Fruit fly (Drosophila melanogaster) whole organism, embryonic: Measurements from ENCODE around the gene APC4.

Experiments used
- ATbp ChIP-seq: fragments of 200-800 bp; sonication (Bioruptor generic); optimal IDR thresholded peaks from 2 replicates; lab custom pipeline; 2017; ENCODE audit warnings: missing biosample characterization, mild to moderate bottlenecking, missing genetic modification characterization, missing genetic modification reagents
- Adf1 ChIP-seq: fragments of 200-800 bp; sonication (Bioruptor generic); IDR thresholded peaks from 2 replicates; pipeline ENCODE4 v1.3.6; 2022; ENCODE audit warnings: missing biosample characterization, missing genetic modification characterization
- Antp ChIP-seq: fragments of 200-800 bp; sonication (Bioruptor generic); optimal IDR thresholded peaks from 3 replicates; lab custom pipeline; 2016; ENCODE audit warnings: missing biosample characterization, missing genetic modification characterization
- B-H1 ChIP-seq: fragments of 200-800 bp; sonication (Bioruptor generic); IDR thresholded peaks from 3 replicates; pipeline ENCODE4 v1.3.6; 2022; ENCODE audit warnings: missing biosample characterization, missing genetic modification characterization
- Bdp1 ChIP-seq: fragments of 200-800 bp; sonication (Bioruptor generic); optimal IDR thresholded peaks from 3 replicates; lab custom pipeline; 2016; ENCODE audit warnings: missing biosample characterization, missing genetic modification characterization
- Blimp-1 ChIP-seq: fragments of 200-800 bp; sonication (Bioruptor generic); optimal IDR thresholded peaks from 3 replicates; lab custom pipeline; 2018; ENCODE audit warnings: missing biosample characterization, missing genetic modification characterization, mild to moderate bottlenecking, moderate library complexity, missing genetic modification reagents
- CG10321 ChIP-seq: fragments of 200-800 bp; sonication (Bioruptor generic); IDR thresholded peaks from 2 replicates; pipeline ENCODE4 v1.3.6; 2022; ENCODE audit warnings: missing biosample characterization, missing genetic modification characterization
- CG11085 ChIP-seq: fragments of 200-800 bp; sonication (Bioruptor generic); IDR thresholded peaks from 2 replicates; pipeline ENCODE4 v1.3.6; 2022; ENCODE audit warnings: missing biosample characterization, missing genetic modification characterization
- CG11695 ChIP-seq: fragments of 200-800 bp; sonication (Bioruptor generic); IDR thresholded peaks from 3 replicates; pipeline ENCODE4 v1.3.6; 2022; ENCODE audit warnings: missing biosample characterization, missing genetic modification characterization
- CG12236 ChIP-seq: fragments of 200-800 bp; sonication (Bioruptor generic); optimal IDR thresholded peaks from 2 replicates; lab custom pipeline; 2016; ENCODE audit warnings: missing biosample characterization, missing genetic modification characterization
- CG12299 ChIP-seq: fragments of 200-800 bp; sonication (Bioruptor generic); optimal IDR thresholded peaks from 2 replicates; lab custom pipeline; 2018; ENCODE audit warnings: missing biosample characterization, mild to moderate bottlenecking, missing genetic modification characterization
- CG12942 ChIP-seq: fragments of 200-800 bp; sonication (Bioruptor generic); optimal IDR thresholded peaks from 3 replicates; lab custom pipeline; 2016; ENCODE audit warnings: missing biosample characterization, missing genetic modification characterization
- CG13296 ChIP-seq: fragments of 200-800 bp; sonication (Bioruptor generic); optimal IDR thresholded peaks from 3 replicates; lab custom pipeline; 2018; ENCODE audit warnings: missing biosample characterization, mild to moderate bottlenecking, missing genetic modification characterization
- CG1529 ChIP-seq: fragments of 200-800 bp; sonication (Bioruptor generic); optimal IDR thresholded peaks from 3 replicates; lab custom pipeline; 2018; ENCODE audit warnings: missing biosample characterization, missing genetic modification characterization
- CG15479 ChIP-seq: fragments of 200-800 bp; sonication (Bioruptor generic); optimal IDR thresholded peaks from 3 replicates; lab custom pipeline; 2019; ENCODE audit warnings: missing biosample characterization, mild to moderate bottlenecking, missing genetic modification characterization, moderate library complexity
- CG1603 ChIP-seq: fragments of 200-800 bp; sonication (Bioruptor generic); optimal IDR thresholded peaks from 2 replicates; lab custom pipeline; 2019; ENCODE audit warnings: missing biosample characterization, mild to moderate bottlenecking, missing genetic modification characterization, moderate library complexity
- CG16863 ChIP-seq: fragments of 200-800 bp; sonication (Bioruptor generic); optimal IDR thresholded peaks from 3 replicates; lab custom pipeline; 2016; ENCODE audit warnings: missing biosample characterization, missing genetic modification characterization
- CG2678 ChIP-seq: fragments of 200-800 bp; sonication (Bioruptor generic); optimal IDR thresholded peaks from 3 replicates; lab custom pipeline; 2019; ENCODE audit warnings: missing biosample characterization, mild to moderate bottlenecking, missing genetic modification characterization, moderate library complexity
- CG3281 ChIP-seq: fragments of 200-800 bp; sonication (Bioruptor generic); optimal IDR thresholded peaks from 3 replicates; lab custom pipeline; 2017; ENCODE audit warnings: missing biosample characterization, mild to moderate bottlenecking, missing genetic modification characterization
- CG4282 ChIP-seq: fragments of 200-800 bp; sonication (Bioruptor generic); optimal IDR thresholded peaks from 2 replicates; lab custom pipeline; 2016; ENCODE audit warnings: missing biosample characterization, missing genetic modification characterization
- CG6791 ChIP-seq: fragments of 200-800 bp; sonication (Bioruptor generic); IDR thresholded peaks from 3 replicates; pipeline ENCODE4 v1.3.6; 2022; ENCODE audit warnings: missing biosample characterization, missing genetic modification characterization; ENCODE audit not compliant: partially characterized antibody
- CG7786 ChIP-seq: fragments of 200-800 bp; sonication (Bioruptor generic); optimal IDR thresholded peaks from 2 replicates; lab custom pipeline; 2016; ENCODE audit warnings: missing biosample characterization, missing genetic modification characterization
- Chrac-16 ChIP-seq: fragments of 200-800 bp; sonication (Bioruptor generic); optimal IDR thresholded peaks from 3 replicates; lab custom pipeline; 2016; ENCODE audit warnings: missing biosample characterization, missing genetic modification characterization
- Dp ChIP-seq: fragments of 200-800 bp; sonication (Bioruptor generic); optimal IDR thresholded peaks from 2 replicates; lab custom pipeline; 2018; ENCODE audit warnings: missing biosample characterization, mild to moderate bottlenecking, missing genetic modification characterization, moderate library complexity
- H2.0 ChIP-seq: fragments of 200-800 bp; sonication (Bioruptor generic); IDR thresholded peaks from 2 replicates; pipeline ENCODE4 v1.3.6; 2022; ENCODE audit warnings: missing biosample characterization, missing genetic modification characterization
- Hsf ChIP-seq: fragments of 200-800 bp; sonication (Bioruptor generic); optimal IDR thresholded peaks from 3 replicates; lab custom pipeline; 2016; ENCODE audit warnings: missing biosample characterization, missing genetic modification characterization
- Kr ChIP-seq: fragments of 200-800 bp; sonication (Bioruptor generic); optimal IDR thresholded peaks from 2 replicates; lab custom pipeline; 2017; ENCODE audit warnings: missing biosample characterization, mild to moderate bottlenecking, missing genetic modification characterization
- MESR4 ChIP-seq: fragments of 200-800 bp; sonication (Bioruptor generic); optimal IDR thresholded peaks from 2 replicates; lab custom pipeline; 2018; ENCODE audit warnings: missing biosample characterization, mild to moderate bottlenecking, missing genetic modification characterization, moderate library complexity
- NC2α ChIP-seq: fragments of 200-800 bp; sonication (Bioruptor generic); optimal IDR thresholded peaks from 2 replicates; lab custom pipeline; 2016; ENCODE audit warnings: missing biosample characterization, missing genetic modification characterization
- NK7.1 ChIP-seq: fragments of 200-800 bp; sonication (Bioruptor generic); optimal IDR thresholded peaks from 3 replicates; lab custom pipeline; 2016; ENCODE audit warnings: missing biosample characterization, missing genetic modification characterization
- PHDP ChIP-seq: fragments of 200-800 bp; sonication (Bioruptor generic); optimal IDR thresholded peaks from 3 replicates; lab custom pipeline; 2018; ENCODE audit warnings: missing biosample characterization, mild to moderate bottlenecking, missing genetic modification characterization, moderate library complexity
- Pdp1 ChIP-seq, 2 experiments: fragments of 200-800 bp; sonication (Bioruptor generic); optimal IDR thresholded peaks; 3 replicates each; lab custom pipeline; 2016; ENCODE audit warnings: missing biosample characterization in 2 of 2, missing genetic modification characterization in 2 of 2, mild to moderate bottlenecking in 1 of 2, moderate library complexity in 1 of 2
- Ravus ChIP-seq: fragments of 200-800 bp; sonication (Bioruptor generic); IDR thresholded peaks from 2 replicates; pipeline ENCODE4 v1.3.6; 2022; ENCODE audit warnings: missing biosample characterization, missing genetic modification characterization
- Six4 ChIP-seq: fragments of 200-800 bp; sonication (Bioruptor generic); optimal IDR thresholded peaks from 2 replicates; lab custom pipeline; 2016; ENCODE audit warnings: missing biosample characterization, missing genetic modification characterization
- Sox102F ChIP-seq: fragments of 200-800 bp; sonication (Bioruptor generic); optimal IDR thresholded peaks from 2 replicates; lab custom pipeline; 2018; ENCODE audit warnings: missing biosample characterization, mild to moderate bottlenecking, missing genetic modification characterization, moderate library complexity
- amos ChIP-seq: fragments of 200-800 bp; sonication (Bioruptor generic); IDR thresholded peaks from 2 replicates; pipeline ENCODE4 v1.3.6; 2022; ENCODE audit warnings: missing biosample characterization, missing genetic modification characterization; ENCODE audit not compliant: partially characterized antibody
- ase ChIP-seq: fragments of 200-800 bp; sonication (Bioruptor generic); IDR thresholded peaks from 3 replicates; pipeline ENCODE4 v1.3.6; 2022; ENCODE audit warnings: missing biosample characterization, missing genetic modification characterization
- danr ChIP-seq: fragments of 200-800 bp; sonication (Bioruptor generic); IDR thresholded peaks from 2 replicates; pipeline ENCODE4 v1.3.6; 2022; ENCODE audit warnings: missing biosample characterization, missing genetic modification characterization
- en ChIP-seq: fragments of 200-800 bp; sonication (Bioruptor generic); optimal IDR thresholded peaks from 2 replicates; lab custom pipeline; 2016; ENCODE audit warnings: missing biosample characterization, missing genetic modification characterization
- fd3F ChIP-seq: fragments of 200-800 bp; sonication (Bioruptor generic); optimal IDR thresholded peaks from 2 replicates; lab custom pipeline; 2018; ENCODE audit warnings: missing biosample characterization, mild to moderate bottlenecking, missing genetic modification characterization, moderate library complexity
- gro ChIP-seq: fragments of 200-800 bp; sonication (Bioruptor generic); optimal IDR thresholded peaks from 2 replicates; lab custom pipeline; 2016; ENCODE audit warnings: missing biosample characterization, missing genetic modification characterization
- gsb-n ChIP-seq: fragments of 200-800 bp; sonication (Bioruptor generic); optimal IDR thresholded peaks from 3 replicates; lab custom pipeline; 2018; ENCODE audit warnings: missing biosample characterization, mild to moderate bottlenecking, missing genetic modification characterization
- lmd ChIP-seq: fragments of 200-800 bp; sonication (Bioruptor generic); IDR thresholded peaks from 2 replicates; pipeline ENCODE4 v1.3.6; 2022; ENCODE audit warnings: missing biosample characterization, missing genetic modification characterization
- lola ChIP-seq, 3 experiments: fragments of >200 bp in 2 of 3; fragments of 200-800 bp in 1 of 3; sonication (Bioruptor generic) in 1 of 3; optimal IDR thresholded peaks; 2 replicates each; lab custom pipeline; 2017 to 2019; ENCODE audit warnings: missing biosample characterization in 3 of 3, missing genetic modification characterization in 3 of 3, mild to moderate bottlenecking in 1 of 3, moderate library complexity in 1 of 3
- phol ChIP-seq: fragments of 200-800 bp; sonication (Bioruptor generic); optimal IDR thresholded peaks from 3 replicates; lab custom pipeline; 2018; ENCODE audit warnings: missing biosample characterization, mild to moderate bottlenecking, missing genetic modification characterization, moderate library complexity
- run ChIP-seq: fragments of 200-800 bp; sonication (Bioruptor generic); optimal IDR thresholded peaks from 3 replicates; lab custom pipeline; 2018; ENCODE audit warnings: missing biosample characterization, mild to moderate bottlenecking, missing genetic modification characterization
- so ChIP-seq: fragments of 200-800 bp; sonication (Bioruptor generic); IDR thresholded peaks from 3 replicates; pipeline ENCODE4 v1.3.6; 2022; ENCODE audit warnings: missing biosample characterization, missing genetic modification characterization
- stc ChIP-seq: fragments of 200-800 bp; sonication (Bioruptor generic); IDR thresholded peaks from 2 replicates; pipeline ENCODE4 v1.3.6; 2022; ENCODE audit warnings: missing biosample characterization, missing genetic modification characterization
- trh ChIP-seq: fragments of 200-800 bp; sonication (Bioruptor generic); optimal IDR thresholded peaks from 2 replicates; lab custom pipeline; 2016; ENCODE audit warnings: missing biosample characterization, missing genetic modification characterization

Gene APC4

DNA sequence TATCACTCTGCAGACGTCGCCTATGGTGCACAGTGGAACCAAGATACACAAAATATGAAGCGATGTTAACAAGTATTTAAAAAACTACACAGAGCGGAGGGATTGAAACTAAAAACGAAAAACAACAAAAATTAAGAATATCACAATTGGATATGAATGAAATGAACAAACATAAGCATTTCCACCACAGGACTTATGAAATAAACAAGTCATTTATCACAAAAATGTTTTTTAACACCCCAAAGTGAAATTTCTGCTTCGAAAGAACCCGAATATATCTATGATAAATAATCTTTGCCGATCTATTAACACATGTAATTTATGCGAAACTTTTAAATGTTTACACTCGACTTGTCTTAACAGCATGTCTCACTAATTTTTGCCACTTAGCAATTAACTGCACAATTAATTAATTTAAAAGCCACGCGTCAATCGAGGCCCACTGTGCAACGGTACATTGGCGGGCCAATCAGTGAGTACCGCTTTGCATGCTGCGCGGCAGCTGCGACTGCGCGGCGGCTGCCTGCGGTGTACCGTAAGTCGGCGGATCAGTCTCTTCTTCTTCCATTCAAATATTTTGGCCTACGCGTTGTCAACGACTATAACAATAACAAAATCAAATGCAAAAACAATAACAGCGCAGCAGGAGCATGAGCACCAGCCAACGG, 40.8 kb upstream of the APC4 start (continued):
- peak; percentile 67 for TF ChIP-seq CG1529
- TF ChIP-seq Pdp1 (GFP tag; optimal IDR thresholded peaks at IDR 0.05; lab: Kevin White, UChicago): peak in 1 of 2 experiments; percentile 53
- peak; percentile 57; the same call in 2 of the 3 replicates for TF ChIP-seq CG11695 (GFP tag; lab: Robert Waterston, UW)
- peak; percentile 20 for TF ChIP-seq CG1603 (tag; lab: Kevin White, UChicago)
- peak; percentile 9 for TF ChIP-seq CG12236 (GFP tag; lab: Kevin White, UChicago)
- TF ChIP-seq ATbp (GFP tag; lab: Kevin White, UChicago): peak; percentile 35
- TF ChIP-seq CG12299 (tag; lab: Kevin White, UChicago): no peak
- TF ChIP-seq NK7.1: peak; percentile 33
- TF ChIP-seq CG16863 (GFP tag; lab: Kevin White, UChicago): peak; percentile 33
- peak; percentile 82 for TF ChIP-seq CG15479 (GFP tag; lab: Kevin White, UChicago)
- peak; percentile 30; the same call in 1 of the 3 replicates for TF ChIP-seq B-H1 (GFP tag; lab: Robert Waterston, UW)
- peak; percentile 46 for TF ChIP-seq gsb-n
- TF ChIP-seq Dp (GFP tag; lab: Kevin White, UChicago): no peak
- TF ChIP-seq CG2678 (tag; lab: Kevin White, UChicago): peak; percentile 62
- TF ChIP-seq trh: no peak
- no peak for TF ChIP-seq CG10321 (GFP tag; lab: Robert Waterston, UW)
- TF ChIP-seq ase (GFP tag; lab: Robert Waterston, UW): no peak
- TF ChIP-seq H2.0 (GFP tag; lab: Robert Waterston, UW): peak; percentile 25; the same call in 1 of the 2 replicates
- peak; percentile 27 for TF ChIP-seq CG3281
- TF ChIP-seq CG6791 (GFP tag; lab: Robert Waterston, UW): 0 out of 3 replicates have a peak, but pooled peaks have one; percentile 34
- TF ChIP-seq Antp (GFP tag; lab: Kevin White, UChicago): peak; percentile 42
- peak; percentile 6 for TF ChIP-seq CG12942 (GFP tag; lab: Kevin White, UChicago)
- TF ChIP-seq MESR4 (GFP tag; lab: Kevin White, UChicago): no peak
- no peak for TF ChIP-seq Bdp1 (GFP tag; lab: Kevin White, UChicago)
- TF ChIP-seq lmd: peak; percentile 41
- peak; percentile 24 for TF ChIP-seq Six4 (GFP tag; lab: Kevin White, UChicago)
- peak; percentile 53 for TF ChIP-seq Hsf (GFP tag; lab: Kevin White, UChicago)
- TF ChIP-seq Adf1 (GFP tag; lab: Robert Waterston, UW): no peak
- TF ChIP-seq stc (GFP tag; lab: Robert Waterston, UW): no peak
- peak; percentile 57; the same call in 2 of the 3 replicates for TF ChIP-seq so
- peak; percentile 34; the same call in 1 of the 2 replicates for TF ChIP-seq danr (GFP tag; lab: Robert Waterston, UW)
- peak; percentile 33 for TF ChIP-seq gro (GFP tag; lab: Kevin White, UChicago)
- TF ChIP-seq PHDP: peak; percentile 25
- TF ChIP-seq CG13296 (GFP tag; lab: Kevin White, UChicago): no peak
- TF ChIP-seq CG7786 (GFP tag; lab: Kevin White, UChicago): no peak
- TF ChIP-seq Chrac-16: peak; percentile 26
- no peak for TF ChIP-seq amos (GFP tag; lab: Robert Waterston, UW)
- TF ChIP-seq en: no peak
- TF ChIP-seq Blimp-1 (GFP tag; lab: Kevin White, UChicago): peak; percentile 39
- TF ChIP-seq NC2α (GFP tag; lab: Kevin White, UChicago): peak; percentile 16
- peak; percentile 58 for TF ChIP-seq Sox102F (GFP tag; lab: Kevin White, UChicago)
- no peak for TF ChIP-seq run
- TF ChIP-seq fd3F: no peak
- TF ChIP-seq CG4282 (GFP tag; lab: Kevin White, UChicago): no peak
- TF ChIP-seq phol (tag; lab: Kevin White, UChicago): peak; percentile 69
- no peak for TF ChIP-seq Ravus (GFP tag; lab: Robert Waterston, UW)
- TF ChIP-seq CG11085 (GFP tag; lab: Robert Waterston, UW): no peak
- TF ChIP-seq Kr (GFP tag; lab: Kevin White, UChicago): no peak
- peak in 1 of 3 experiments; percentile 79 for TF ChIP-seq lola (GFP tag; optimal IDR thresholded peaks at IDR 0.05; lab: Kevin White, UChicago)
